Worm (Caenorhabditis elegans) whole organism, L1 larva: Measurements from ENCODE around the gene ZC395.11.

ENCODE experiments used
- lin-13 ChIP-seq: fragments of 150-350 bp; optimal IDR thresholded peaks from 2 replicates; lab custom pipeline; 2014; ENCODE audit warnings: missing biosample characterization, missing genetic modification reagents, missing genetic modification characterization
- lin-39 ChIP-seq: fragments of 150-350 bp; optimal IDR thresholded peaks from 2 replicates; lab custom pipeline; 2014; ENCODE audit warnings: missing biosample characterization, missing genetic modification reagents, missing genetic modification characterization
- lir-3 ChIP-seq: sonication (generic microtip); optimal IDR thresholded peaks from 2 replicates; lab custom pipeline; 2016; ENCODE audit warnings: mild to moderate bottlenecking, missing genetic modification characterization, moderate library complexity, missing compliant biosample characterization; ENCODE audit not compliant: poor library complexity

DNA sequence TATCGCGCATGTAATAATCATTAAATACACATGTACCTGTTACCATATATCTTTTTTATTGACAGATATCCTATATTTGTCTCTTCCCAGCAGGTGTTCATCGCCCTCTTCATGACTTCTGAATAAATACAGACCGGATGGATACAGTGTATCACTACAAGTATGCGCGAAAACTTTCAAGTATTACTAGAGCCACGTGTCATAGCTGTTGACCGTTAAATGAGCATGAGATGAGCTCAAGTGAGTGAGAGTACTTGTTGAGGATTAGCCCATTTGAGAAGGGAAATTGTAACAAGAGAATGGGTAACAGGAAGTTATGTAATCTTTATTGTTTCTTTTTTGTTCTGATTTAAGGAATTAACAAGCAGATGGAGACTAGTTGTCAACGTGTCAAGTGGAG, 41.0 kb downstream of the ZC395.11 start:
- TF ChIP-seq lin-13 (GFP tag; lab: Kevin White, UChicago) = no peak
- no peak for TF ChIP-seq lin-39 (tag; lab: Kevin White, UChicago)
- no peak for TF ChIP-seq lir-3
